Worm (Caenorhabditis elegans) whole organism, early embryonic: ENCODE measurements around the gene F14D2.15.

Experiments used
- B0310.2 ChIP-seq: sonication (generic microtip); optimal IDR thresholded peaks from 2 replicates; lab custom pipeline; 2016; ENCODE audit warnings: mild to moderate bottlenecking, missing genetic modification characterization, missing compliant biosample characterization
- ama-1 ChIP-seq: fragments of 150-350 bp; optimal IDR thresholded peaks from 2 replicates; lab custom pipeline; 2014
- ceh-13 ChIP-seq: fragments of 200-800 bp; sonication (Bioruptor generic); optimal IDR thresholded peaks from 2 replicates; lab custom pipeline; 2018; ENCODE audit warnings: mild to moderate bottlenecking, missing genetic modification characterization, missing compliant biosample characterization
- ets-7 ChIP-seq: sonication (generic microtip); optimal IDR thresholded peaks from 2 replicates; lab custom pipeline; 2016; ENCODE audit warnings: missing genotype, missing genetic modification characterization, missing compliant biosample characterization
- flt-1 ChIP-seq: fragments of 200-800 bp; sonication (Bioruptor generic); IDR thresholded peaks from 2 replicates; pipeline ENCODE4 v1.3.6; 2022; ENCODE audit warnings: missing genetic modification characterization, missing compliant biosample characterization
- hmbx-1 ChIP-seq: sonication (generic microtip); optimal IDR thresholded peaks from 2 replicates; lab custom pipeline; 2016; ENCODE audit warnings: mild to moderate bottlenecking, missing genetic modification characterization, missing compliant biosample characterization
- hmg-4 ChIP-seq: fragments of 200-800 bp; sonication (Bioruptor generic); optimal IDR thresholded peaks from 2 replicates; lab custom pipeline; 2018; ENCODE audit warnings: mild to moderate bottlenecking, missing genetic modification characterization, missing compliant biosample characterization
- hnd-1 ChIP-seq: sonication (generic microtip); optimal IDR thresholded peaks from 2 replicates; lab custom pipeline; 2016; ENCODE audit warnings: missing genetic modification characterization, missing compliant biosample characterization
- sea-1 ChIP-seq: fragments of 200-800 bp; sonication (Bioruptor generic); conservative IDR thresholded peaks from 2 replicates; pipeline ENCODE4 v1.3.6; 2022; ENCODE audit warnings: missing genetic modification characterization, missing compliant biosample characterization
- tbx-11 ChIP-seq: fragments of 200-800 bp; sonication (Bioruptor generic); IDR thresholded peaks from 2 replicates; pipeline ENCODE4 v1.3.6; 2022; ENCODE audit warnings: missing genetic modification characterization, missing compliant biosample characterization
- tra-4 ChIP-seq: sonication (generic microtip); optimal IDR thresholded peaks from 2 replicates; lab custom pipeline; 2017; ENCODE audit warnings: missing genetic modification characterization, missing compliant biosample characterization

DNA sequence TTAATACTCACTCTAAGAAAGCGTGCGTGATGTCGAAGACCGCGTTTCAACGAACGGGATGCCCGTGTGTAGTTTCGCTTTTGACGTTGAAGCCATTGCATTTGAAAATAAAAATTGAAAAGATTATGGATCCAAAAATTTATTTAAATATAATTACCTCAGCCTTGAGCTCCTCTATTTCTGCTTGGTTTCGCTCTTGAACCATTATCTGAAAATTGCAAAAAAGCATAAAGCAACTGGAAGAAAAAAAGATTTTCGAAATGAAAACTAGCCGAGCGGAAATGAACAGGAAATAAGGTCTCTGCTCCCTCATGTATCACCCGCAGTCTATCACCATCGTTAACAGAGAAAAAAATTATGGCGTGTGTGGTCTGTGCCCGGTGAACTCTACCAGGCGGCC lies 23.5 kb upstream of the F14D2.15 start, which contains the start of gene Y49F6C.6:
- TF ChIP-seq ets-7 (tag; lab: Kevin White, UChicago) (no peak), ama-1 (no peak), flt-1 (GFP tag; lab: Robert Waterston, UW) (no peak), ceh-13 (GFP tag; lab: Kevin White, UChicago) (no peak), B0310.2 (tag; lab: Kevin White, UChicago) (no peak), tbx-11 (GFP tag; lab: Robert Waterston, UW) (no peak), sea-1 (GFP tag; lab: Robert Waterston, UW) (no peak), hmg-4 (GFP tag; lab: Kevin White, UChicago) (no peak), tra-4 (tag; lab: Kevin White, UChicago) (no peak), hmbx-1 (no peak), hnd-1 (tag; lab: Kevin White, UChicago) (no peak)
